Fruit fly (Drosophila melanogaster): ENCODE results near the gene CG7101.
A peak's percentile ranks its signal among the peaks of the same experiment; 100 is the strongest.

CG7101 gene

dm6 chrX:18830396-18830795 lies at the start of gene CG7101:
TSS of gene CG7101 (plus strand) at chrX:18830591.
- no peak for TF ChIP-seq CG17801 (GFP tag; optimal IDR thresholded peaks at IDR 0.05; ENCODE audit: partially characterized antibody)

- TF ChIP-seq CG17801 (GFP tag; optimal IDR thresholded peaks at IDR 0.05; ENCODE audit: partially characterized antibody) = no peak
These were observed 46.8 kb upstream of the CG7101 start, which contains the start of gene CG18259 for dm6 chrX:18783417-18784123. TSS of gene CG18259 (minus strand) at chrX:18783494.

DNA sequence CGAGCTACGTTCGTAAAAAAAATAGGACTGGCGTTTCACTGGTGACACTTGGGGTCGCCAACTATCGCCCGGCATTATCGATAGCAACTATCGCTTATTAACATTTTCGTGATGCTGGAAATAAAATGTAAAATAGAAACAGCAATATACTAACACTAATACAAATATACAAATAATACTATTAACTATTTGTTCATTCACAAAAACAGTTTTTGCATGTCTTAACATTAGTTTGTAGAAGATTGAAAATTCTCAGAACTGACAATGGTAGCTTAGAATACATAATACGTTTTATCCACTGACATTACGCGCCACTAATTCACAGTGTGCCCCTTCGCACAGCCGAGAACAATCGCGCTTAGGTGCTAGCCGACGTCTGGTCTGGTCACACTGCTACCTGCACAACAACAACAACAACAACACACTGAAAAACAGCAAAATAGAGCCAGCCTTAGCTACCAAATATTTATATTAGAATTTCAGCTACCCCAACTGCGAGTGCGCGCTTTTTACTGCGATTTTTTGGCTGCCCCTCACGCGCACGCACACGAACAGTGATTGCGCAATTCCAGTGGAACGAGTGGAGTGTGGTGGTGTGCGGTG lies 42.1 kb upstream of the CG7101 start, which contains the start of the genes CG6961 and S6KL:
Gene CG6961, minus strand, starts transcription at position 68 of the 603 bp plus-strand sequence.
Gene S6KL, plus strand, starts transcription at position 322 of the 603 bp plus-strand sequence.
- TF ChIP-seq CG17801 (GFP tag; optimal IDR thresholded peaks at IDR 0.05; ENCODE audit: partially characterized antibody) = peak; percentile 8

dm6 chrX:18789353-18790210 lies 40.8 kb upstream of the CG7101 start:
- peak; percentile 4 for TF ChIP-seq CG17801 (GFP tag; optimal IDR thresholded peaks at IDR 0.05; ENCODE audit: partially characterized antibody)

- no peak for TF ChIP-seq CG17801 (GFP tag; optimal IDR thresholded peaks at IDR 0.05; ENCODE audit: partially characterized antibody)
These were observed 39.0 kb upstream of the CG7101 start, which contains the start of gene Atg101 for dm6 chrX:18791368-18791767. TSS of gene Atg101 (plus strand) at chrX:18791668.

- no peak for TF ChIP-seq CG17801 (GFP tag; optimal IDR thresholded peaks at IDR 0.05; ENCODE audit: partially characterized antibody)
These were observed 32.8 kb upstream of the CG7101 start, which contains the start of gene bnb for dm6 chrX:18797567-18797966. TSS of gene bnb (minus strand) at chrX:18797687.

DNA sequence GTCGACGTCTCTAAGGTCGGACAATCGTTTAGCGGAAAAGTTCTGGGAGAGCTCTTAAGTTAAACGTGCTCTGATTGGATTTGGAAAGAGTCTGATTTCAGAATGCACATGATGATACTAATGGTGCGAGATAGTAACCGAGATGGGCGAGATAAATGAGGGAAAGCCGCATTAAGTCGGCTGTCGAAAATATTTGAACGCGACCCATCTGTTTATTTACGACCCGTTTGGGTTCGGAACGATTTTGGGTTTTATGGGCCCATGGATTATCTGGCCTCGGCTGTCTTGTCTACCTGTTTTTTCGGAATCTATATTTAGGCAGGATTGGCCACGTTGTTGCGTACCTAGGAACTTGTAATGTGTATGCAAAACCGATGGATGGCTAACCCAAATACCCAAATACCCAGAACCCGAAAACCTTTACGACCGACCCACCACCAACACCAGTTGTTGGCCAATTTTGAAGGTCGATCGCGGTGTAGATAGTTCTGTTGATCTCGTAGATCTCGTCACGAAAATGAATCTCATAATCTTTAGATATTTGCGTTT lies 31.0 kb upstream of the CG7101 start:
- TF ChIP-seq CG17801 (GFP tag; optimal IDR thresholded peaks at IDR 0.05; ENCODE audit: partially characterized antibody) = no peak

- TF ChIP-seq CG17801 (GFP tag; optimal IDR thresholded peaks at IDR 0.05; ENCODE audit: partially characterized antibody) = no peak
These were observed 30.2 kb upstream of the CG7101 start for dm6 chrX:18800167-18800566.

DNA sequence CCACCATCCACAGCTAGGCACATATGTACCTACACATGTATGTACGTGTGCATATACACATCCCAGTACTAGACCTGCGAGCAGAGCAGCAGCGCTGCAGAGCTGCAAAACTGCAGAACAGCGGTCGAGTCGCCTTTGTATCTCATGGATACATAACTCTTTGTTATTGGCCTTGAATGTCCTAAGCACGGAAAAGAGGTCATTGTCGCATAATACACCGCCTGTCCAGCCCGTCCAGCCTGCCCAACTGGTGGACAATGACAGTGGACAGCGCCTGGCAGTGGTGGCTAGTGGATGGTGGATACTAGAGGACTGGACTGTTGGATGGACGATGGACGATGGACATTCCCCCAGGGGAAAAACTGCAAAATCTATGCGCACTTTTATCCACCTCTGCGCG lies 29.1 kb upstream of the CG7101 start:
- TF ChIP-seq CG17801 (GFP tag; optimal IDR thresholded peaks at IDR 0.05; ENCODE audit: partially characterized antibody) = no peak

dm6 chrX:18805036-18805435 lies 25.4 kb upstream of the CG7101 start:
- TF ChIP-seq CG17801 (GFP tag; optimal IDR thresholded peaks at IDR 0.05; ENCODE audit: partially characterized antibody) = no peak

DNA sequence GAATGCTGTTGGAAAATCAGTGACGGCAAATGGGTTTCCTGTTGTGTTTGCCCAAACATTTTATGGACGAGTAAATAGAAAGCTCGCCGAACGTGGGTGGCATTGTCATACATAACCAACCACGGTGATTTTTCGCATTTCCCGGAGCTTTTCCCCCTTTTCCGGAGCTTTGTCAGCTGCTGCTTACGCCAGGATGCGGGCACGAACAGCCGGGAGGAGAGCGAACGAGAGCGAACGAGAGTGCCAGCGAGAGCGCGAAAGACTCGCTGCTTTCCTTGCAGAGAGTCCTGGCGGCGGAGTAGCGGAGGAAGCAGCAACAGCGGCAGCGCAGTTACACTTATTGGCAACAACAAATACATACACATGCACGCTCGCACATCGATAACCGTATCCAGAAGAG lies 24.0 kb upstream of the CG7101 start, which contains the start of gene CG7058:
Gene CG7058, plus strand, starts transcription at position 330 of the 400 bp plus-strand sequence.
- TF ChIP-seq CG17801 (GFP tag; optimal IDR thresholded peaks at IDR 0.05; ENCODE audit: partially characterized antibody) = no peak

dm6 chrX:18812111-18812510 lies 18.3 kb upstream of the CG7101 start:
- TF ChIP-seq CG17801 (GFP tag; optimal IDR thresholded peaks at IDR 0.05; ENCODE audit: partially characterized antibody) = no peak

DNA sequence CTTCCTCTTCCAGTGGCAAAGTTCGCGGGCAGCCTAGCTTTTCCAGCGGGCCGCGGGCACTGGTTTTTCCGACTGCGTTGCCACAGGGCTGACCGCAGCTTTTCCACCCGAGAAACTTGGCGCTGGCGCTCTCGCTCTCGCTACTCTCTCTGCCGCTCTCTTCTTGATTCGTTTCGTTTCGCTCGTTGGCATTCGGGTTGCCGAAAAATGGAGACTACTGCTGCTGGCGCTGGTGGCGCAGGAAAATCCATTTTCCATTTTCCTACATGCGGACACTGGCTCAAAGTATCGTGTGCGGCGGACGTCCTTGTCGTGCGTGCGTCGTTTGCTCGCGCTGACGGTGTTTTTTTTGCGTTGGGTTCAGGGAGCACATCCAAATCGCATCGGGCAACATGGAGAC lies 17.3 kb upstream of the CG7101 start, which contains the start of gene CG42450:
Gene CG42450, plus strand, starts transcription at position 249 of the 400 bp plus-strand sequence.
- no peak for TF ChIP-seq CG17801 (GFP tag; optimal IDR thresholded peaks at IDR 0.05; ENCODE audit: partially characterized antibody)

DNA sequence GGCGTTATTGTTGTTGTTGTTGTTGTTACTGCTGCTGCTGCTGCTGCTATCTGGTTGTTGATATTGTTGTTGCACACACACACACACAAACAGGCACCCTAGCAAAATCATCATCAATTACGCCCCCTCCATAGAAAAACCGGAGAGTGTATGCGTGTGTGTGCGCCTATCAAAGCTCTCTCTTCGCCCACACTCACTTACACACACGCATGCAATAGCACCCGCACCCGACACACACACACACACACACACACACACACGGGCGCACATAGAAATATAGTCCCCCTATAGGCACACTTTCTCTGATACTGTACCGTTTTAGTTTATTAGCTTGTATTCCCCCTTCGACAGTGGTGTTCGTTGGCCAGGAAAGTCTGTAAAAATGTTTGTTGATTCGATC lies 16.0 kb upstream of the CG7101 start:
- no peak for TF ChIP-seq CG17801 (GFP tag; optimal IDR thresholded peaks at IDR 0.05; ENCODE audit: partially characterized antibody)

- no peak for TF ChIP-seq CG17801 (GFP tag; optimal IDR thresholded peaks at IDR 0.05; ENCODE audit: partially characterized antibody)
These were observed 15.4 kb upstream of the CG7101 start for dm6 chrX:18814944-18815343.
